Worm (Caenorhabditis elegans): ENCODE data around the gene srt-35.

ce11 chrV:4216902-4217301 lies 47.5 kb downstream of the srt-35 start:
- TF ChIP-seq php-3 (GFP tag; IDR thresholded peaks at IDR 0.05) (no peak), dpl-1 (GFP tag; optimal IDR thresholded peaks at IDR 0.05) (no peak), nhr-77 (tag; optimal IDR thresholded peaks at IDR 0.05) (no peak), Y5F2A.4 (GFP tag; optimal IDR thresholded peaks at IDR 0.05) (no peak), nhr-11 (tag; optimal IDR thresholded peaks at IDR 0.05) (no peak), T26A8.4 (GFP tag; IDR thresholded peaks at IDR 0.05) (no peak), unc-130 (GFP tag; optimal IDR thresholded peaks at IDR 0.05) (no peak), nhr-28 (tag; optimal IDR thresholded peaks at IDR 0.05) (no peak), snpc-4 (tag; optimal IDR thresholded peaks at IDR 0.05) (no peak), nhr-237 (tag; optimal IDR thresholded peaks at IDR 0.05) (no peak)

All from whole organism, L4 larva.